Fruit fly (Drosophila melanogaster): ENCODE data around the gene CG15571.

Gene CG15571

dm6 chrX:4217294-4217693 lies at the start of gene CG15571:
TSS of gene CG15571 (minus strand) at chrX:4217394.
- TF ChIP-seq CG8478 (optimal IDR thresholded peaks at IDR 0.05) = no peak
- no peak for TF ChIP-seq CTCF (optimal IDR thresholded peaks at IDR 0.05)

DNA sequence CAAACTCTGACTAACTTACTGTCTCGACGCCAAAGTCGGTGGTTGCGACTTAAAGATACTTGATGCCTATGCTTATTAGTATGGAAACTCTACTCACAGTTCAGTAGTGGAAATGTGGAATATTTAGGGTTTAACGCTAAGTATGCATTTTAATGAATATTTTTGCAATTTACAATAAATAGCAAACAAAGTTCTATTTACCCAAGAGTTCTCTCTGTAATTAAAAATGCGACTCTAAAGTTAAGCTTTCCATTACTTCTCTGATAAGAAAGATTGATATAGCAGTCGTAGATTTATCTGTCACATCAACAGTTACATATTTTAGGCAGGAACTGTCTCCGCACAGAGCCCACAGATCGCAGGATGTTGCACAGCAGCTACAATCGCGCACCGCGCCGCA lies 48.6 kb upstream of the CG15571 start, which contains the start of gene CG12691:
TSS of gene CG12691 (plus strand) at position 301 of the 400 bp plus-strand sequence.
- no peak for TF ChIP-seq CG8478 (optimal IDR thresholded peaks at IDR 0.05)
- TF ChIP-seq CTCF (optimal IDR thresholded peaks at IDR 0.05) = no peak

DNA sequence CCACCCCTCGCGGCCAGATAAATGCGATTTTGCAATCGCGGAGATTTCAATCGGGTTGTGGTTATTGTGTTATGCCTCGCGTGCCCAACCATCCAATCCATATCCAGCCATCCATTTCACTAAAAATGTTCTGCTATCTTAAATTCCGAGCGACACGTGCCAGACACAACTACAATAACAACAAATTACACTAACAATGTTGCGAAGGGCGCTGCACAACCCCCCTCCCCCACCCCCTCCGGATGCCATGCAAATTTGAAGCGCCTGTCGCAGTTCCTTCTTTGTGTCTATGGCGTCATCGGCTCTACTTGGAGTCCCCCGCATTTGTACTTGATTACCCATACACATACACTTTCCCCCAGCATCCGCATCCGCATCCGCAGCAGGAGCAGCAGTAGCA lies 48.1 kb upstream of the CG15571 start:
- no peak for TF ChIP-seq CG8478 (optimal IDR thresholded peaks at IDR 0.05)
- TF ChIP-seq CTCF (optimal IDR thresholded peaks at IDR 0.05) = no peak

dm6 chrX:4264319-4264718 lies 47.1 kb upstream of the CG15571 start:
- TF ChIP-seq CG8478 (optimal IDR thresholded peaks at IDR 0.05) (no peak), CTCF (optimal IDR thresholded peaks at IDR 0.05) (no peak)

DNA sequence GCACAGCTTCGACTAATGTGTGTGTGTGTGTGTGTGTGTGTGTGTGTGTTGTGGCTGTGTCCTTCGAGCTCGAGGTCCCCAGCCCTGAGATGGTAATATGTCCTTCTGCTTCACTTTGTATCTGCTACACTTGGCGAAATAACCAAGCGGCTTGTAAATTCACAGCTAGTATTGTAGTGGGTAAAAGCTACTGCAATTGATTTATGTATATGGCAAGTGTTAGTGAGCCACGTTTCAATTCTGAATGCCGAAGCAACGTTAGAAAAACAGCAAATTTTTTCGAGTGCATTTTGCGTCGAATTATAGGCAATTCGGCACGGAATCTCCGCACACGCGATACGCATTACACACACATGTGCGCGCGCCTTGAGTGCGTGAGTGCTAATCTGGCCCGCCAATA lies 45.5 kb upstream of the CG15571 start:
- TF ChIP-seq CG8478 (optimal IDR thresholded peaks at IDR 0.05) (no peak), CTCF (optimal IDR thresholded peaks at IDR 0.05) (no peak)

DNA sequence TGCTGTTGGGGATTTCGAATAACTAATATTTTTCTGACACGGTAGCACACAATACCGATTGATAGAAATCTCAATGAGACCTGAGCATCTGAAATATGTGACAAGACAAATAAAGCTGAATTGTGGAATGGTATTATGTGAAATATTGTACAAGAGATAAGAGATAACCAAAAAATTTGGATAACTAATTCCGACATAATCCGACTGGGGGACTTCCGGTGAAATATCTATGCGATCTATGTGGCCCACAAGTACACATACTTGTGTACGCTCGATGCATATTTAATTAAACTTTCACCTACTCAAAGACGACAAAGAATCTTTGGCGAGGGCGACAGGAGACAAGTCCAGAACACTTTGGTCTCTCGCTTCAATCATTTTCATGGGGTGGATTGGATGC lies 35.5 kb upstream of the CG15571 start, which contains the start of gene CG15576:
TSS of gene CG15576 (minus strand) at position 101 of the 400 bp plus-strand sequence.
- TF ChIP-seq CTCF (optimal IDR thresholded peaks at IDR 0.05) (no peak), CG8478 (optimal IDR thresholded peaks at IDR 0.05) (no peak)

dm6 chrX:4248077-4248476 lies 30.9 kb upstream of the CG15571 start, which contains the start of gene CG43135:
TSS of gene CG43135 (plus strand) at chrX:4248377.
- TF ChIP-seq CTCF (optimal IDR thresholded peaks at IDR 0.05) (no peak), CG8478 (optimal IDR thresholded peaks at IDR 0.05) (no peak)

DNA sequence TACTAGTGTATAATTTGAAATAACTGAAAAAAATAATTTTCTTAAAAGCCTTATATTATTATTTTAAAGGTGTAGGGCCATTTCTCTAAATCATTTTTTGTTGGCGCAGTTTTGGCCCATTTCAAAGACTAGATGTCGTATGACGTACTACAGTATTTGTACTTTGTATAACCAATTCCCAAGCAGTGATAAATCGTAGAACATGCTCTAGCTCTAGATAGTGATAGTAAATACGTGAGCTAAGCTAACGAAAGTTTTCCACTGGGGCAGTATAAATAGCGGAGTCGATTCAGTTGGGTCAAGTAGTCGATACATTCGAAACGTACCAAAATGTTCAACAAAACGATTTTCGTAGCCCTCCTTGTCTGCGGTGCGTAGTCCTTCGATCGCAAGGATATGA lies 29.8 kb upstream of the CG15571 start, which contains the start of gene CG43134:
TSS of gene CG43134 (plus strand) at position 301 of the 400 bp plus-strand sequence.
- TF ChIP-seq CTCF (optimal IDR thresholded peaks at IDR 0.05) (no peak), CG8478 (optimal IDR thresholded peaks at IDR 0.05) (no peak)

DNA sequence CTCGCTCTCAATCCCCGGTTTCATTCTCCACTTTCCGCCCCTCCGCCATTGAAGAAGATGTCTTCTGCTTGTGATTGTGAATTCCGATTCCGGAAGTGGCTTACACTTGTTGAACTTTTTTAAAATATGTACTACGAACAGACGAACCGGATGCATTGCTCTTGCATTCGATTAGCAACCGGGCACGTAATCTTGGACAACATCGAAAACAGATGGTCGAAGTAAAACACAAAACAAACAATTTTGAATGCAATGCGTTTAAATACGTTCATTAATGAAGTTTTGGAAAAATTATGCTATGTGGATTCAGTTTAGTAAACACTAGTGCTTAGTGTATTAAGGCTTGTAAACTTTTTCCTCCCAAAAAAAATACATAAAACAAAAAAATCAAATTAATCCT lies 28.8 kb upstream of the CG15571 start, which contains the start of gene Muc4B:
TSS of gene Muc4B (minus strand) at position 101 of the 400 bp plus-strand sequence.
- no peak for TF ChIP-seq CTCF (optimal IDR thresholded peaks at IDR 0.05)
- no peak for TF ChIP-seq CG8478 (optimal IDR thresholded peaks at IDR 0.05)

DNA sequence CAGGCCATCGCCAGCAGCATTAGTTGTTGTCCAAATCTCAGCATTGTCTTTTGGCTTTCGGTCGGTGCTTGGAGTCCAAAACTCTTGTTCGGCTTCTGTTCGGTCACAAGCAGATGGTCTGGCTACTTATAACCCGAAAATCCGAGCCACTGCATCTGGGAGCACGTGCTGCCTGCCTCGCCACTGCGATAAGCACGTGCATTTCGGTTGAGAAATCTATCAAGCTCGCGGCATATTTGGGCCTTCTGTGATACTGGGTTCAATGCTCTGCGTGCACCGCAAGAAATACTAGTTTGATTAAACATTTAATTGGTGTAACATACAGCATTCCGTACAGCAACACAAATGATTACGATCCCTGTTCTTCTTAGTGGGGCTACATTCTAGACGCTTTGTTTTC lies 25.5 kb upstream of the CG15571 start, which contains the start of gene Femcoat:
TSS of gene Femcoat (minus strand) at position 101 of the 400 bp plus-strand sequence.
- no peak for TF ChIP-seq CTCF (optimal IDR thresholded peaks at IDR 0.05)
- no peak for TF ChIP-seq CG8478 (optimal IDR thresholded peaks at IDR 0.05)

DNA sequence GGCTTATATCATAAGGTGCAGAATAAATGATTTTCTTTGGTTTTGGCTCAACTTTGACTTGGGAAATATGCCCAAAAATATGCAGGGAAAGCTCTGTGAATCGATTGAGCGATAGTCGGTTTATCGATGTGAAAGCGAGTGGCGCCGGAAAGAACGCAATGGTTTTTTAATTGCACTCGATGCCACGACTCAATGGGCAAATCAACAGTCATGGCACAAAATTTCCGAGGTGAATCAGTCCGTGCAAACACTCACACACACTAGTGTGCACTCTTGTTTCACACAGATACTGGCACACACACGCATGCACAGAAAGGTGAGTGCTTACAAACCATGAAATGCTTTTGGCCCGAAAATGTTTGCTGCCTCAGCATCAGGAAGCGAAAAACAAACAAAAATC lies 23.0 kb upstream of the CG15571 start:
- TF ChIP-seq CG8478 (optimal IDR thresholded peaks at IDR 0.05) (no peak), CTCF (optimal IDR thresholded peaks at IDR 0.05) (no peak)

DNA sequence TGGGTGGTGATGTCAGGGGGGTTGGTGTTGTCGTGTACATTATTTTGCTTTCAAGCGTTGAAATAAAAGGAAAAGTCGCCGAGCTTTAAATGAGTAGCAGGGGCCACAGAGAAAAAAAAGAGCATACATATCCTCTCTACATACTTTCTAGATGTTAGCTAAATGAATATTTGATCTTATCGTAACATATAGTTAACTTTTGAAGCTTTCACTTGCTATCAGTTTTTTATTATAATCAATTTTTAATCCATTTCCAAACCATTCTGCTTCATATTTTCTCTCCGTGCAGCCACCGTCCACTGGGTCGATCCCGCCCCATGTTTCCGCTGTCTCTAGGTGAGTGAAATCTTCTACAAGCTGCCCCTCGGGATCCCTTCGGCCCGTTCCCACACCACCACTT lies 7.8 kb upstream of the CG15571 start:
- TF ChIP-seq CTCF (optimal IDR thresholded peaks at IDR 0.05) (no peak), CG8478 (optimal IDR thresholded peaks at IDR 0.05) (no peak)

dm6 chrX:4217870-4218269 lies 676 bp upstream of the CG15571 start, which contains the start of gene CG15570:
TSS of gene CG15570 (plus strand) at chrX:4218170.
- TF ChIP-seq CG8478 (optimal IDR thresholded peaks at IDR 0.05) = no peak
- TF ChIP-seq CTCF (optimal IDR thresholded peaks at IDR 0.05) = no peak

DNA sequence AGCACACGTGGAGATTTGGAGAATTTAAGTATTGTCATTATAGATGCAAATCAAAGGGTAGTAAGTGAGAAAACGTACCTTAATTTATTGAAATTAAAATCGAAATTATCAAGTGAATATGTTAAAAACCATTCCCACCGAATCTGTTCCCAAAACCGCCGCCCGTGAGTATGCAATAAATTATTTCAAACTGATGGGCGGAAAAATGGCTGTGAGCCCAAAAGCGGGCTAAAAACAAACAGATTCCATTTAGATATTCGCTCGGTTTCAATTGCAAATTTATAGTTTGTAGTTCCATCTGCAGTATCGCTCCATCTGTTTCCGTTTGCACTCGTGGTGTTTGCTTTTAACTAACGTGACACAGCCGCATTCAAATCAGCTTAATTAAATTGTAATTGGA lies 2.8 kb downstream of the CG15571 start:
- TF ChIP-seq CTCF (optimal IDR thresholded peaks at IDR 0.05) (no peak), CG8478 (optimal IDR thresholded peaks at IDR 0.05) (no peak)

DNA sequence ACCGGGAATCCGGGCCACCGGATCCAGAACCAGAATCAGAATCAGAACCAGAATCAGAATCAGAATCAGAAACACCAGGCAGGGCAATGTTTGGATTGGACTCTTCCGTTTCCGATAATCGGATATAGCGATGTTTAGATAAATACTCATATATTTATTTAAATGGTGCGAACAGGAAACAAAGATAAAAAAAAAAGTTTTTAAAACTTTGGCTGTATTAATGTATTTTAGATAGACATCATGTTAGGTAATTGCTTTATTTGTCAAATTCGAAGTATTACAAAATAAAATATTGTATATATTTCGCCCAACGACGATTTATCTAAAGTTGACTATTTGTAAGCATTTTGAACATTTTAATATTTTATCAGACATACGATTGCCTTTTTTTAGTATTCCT lies 4.5 kb downstream of the CG15571 start, which contains the start of gene CG43288:
TSS of gene CG43288 (plus strand) at position 301 of the 400 bp plus-strand sequence.
- TF ChIP-seq CG8478 (optimal IDR thresholded peaks at IDR 0.05) = no peak
- no peak for TF ChIP-seq CTCF (optimal IDR thresholded peaks at IDR 0.05)

dm6 chrX:4206764-4207163 lies 10.4 kb downstream of the CG15571 start:
- TF ChIP-seq CG8478 (optimal IDR thresholded peaks at IDR 0.05) (no peak), CTCF (optimal IDR thresholded peaks at IDR 0.05) (no peak)

All from S2 (cell line).